Fruit fly (Drosophila melanogaster) whole organism, pupa: ENCODE results near the gene CG13924.

Experiments
- CG10348 ChIP-seq: fragments of 200-800 bp; sonication (Bioruptor generic); IDR thresholded peaks from 2 replicates; pipeline ENCODE4 v1.3.6; 2022; ENCODE audit warnings: missing biosample characterization, missing genetic modification characterization
- CG12605 ChIP-seq: fragments of 200-800 bp; sonication (Bioruptor generic); IDR thresholded peaks from 2 replicates; pipeline ENCODE4 v1.3.6; 2022; ENCODE audit warnings: missing biosample characterization, missing genetic modification characterization
- CG13204 ChIP-seq: fragments of 200-800 bp; sonication (Bioruptor generic); optimal IDR thresholded peaks from 2 replicates; lab custom pipeline; 2018; ENCODE audit warnings: missing biosample characterization, mild to moderate bottlenecking, missing genetic modification characterization, moderate library complexity
- CG32121 ChIP-seq: fragments of 200-800 bp; sonication (Bioruptor generic); IDR thresholded peaks from 2 replicates; pipeline ENCODE4 v1.3.6; 2022; ENCODE audit warnings: missing biosample characterization, missing genetic modification characterization
- CG34367 ChIP-seq: fragments of 200-800 bp; sonication (Bioruptor generic); optimal IDR thresholded peaks from 2 replicates; lab custom pipeline; 2018; ENCODE audit warnings: missing biosample characterization, mild to moderate bottlenecking, missing genetic modification characterization
- CG4496 ChIP-seq: fragments of 200-800 bp; sonication (Bioruptor generic); IDR thresholded peaks from 3 replicates; pipeline ENCODE4 v1.3.6; 2022; ENCODE audit warnings: missing biosample characterization, missing genetic modification characterization
- CG8159 ChIP-seq: fragments of 200-800 bp; sonication (Bioruptor generic); optimal IDR thresholded peaks from 3 replicates; lab custom pipeline; 2018; ENCODE audit warnings: missing biosample characterization, mild to moderate bottlenecking, missing genetic modification characterization, moderate library complexity
- CG9948 ChIP-seq: fragments of 200-800 bp; sonication (Bioruptor generic); optimal IDR thresholded peaks from 2 replicates; lab custom pipeline; 2018; ENCODE audit warnings: missing biosample characterization, mild to moderate bottlenecking, missing genetic modification characterization, moderate library complexity
- EcR ChIP-seq: fragments of 200-800 bp; sonication (Bioruptor generic); optimal IDR thresholded peaks from 3 replicates; lab custom pipeline; 2019; ENCODE audit warnings: missing biosample characterization, missing genetic modification characterization, mild to moderate bottlenecking, moderate library complexity, missing genetic modification reagents
- Ets98B ChIP-seq: fragments of 200-800 bp; sonication (Bioruptor generic); IDR thresholded peaks from 2 replicates; pipeline ENCODE4 v1.3.6; 2022; ENCODE audit warnings: missing biosample characterization, missing genetic modification characterization
- Pif1A ChIP-seq: fragments of 200-800 bp; sonication (Bioruptor generic); optimal IDR thresholded peaks from 3 replicates; lab custom pipeline; 2016; ENCODE audit warnings: missing biosample characterization, missing genetic modification characterization
- Pif1B ChIP-seq: fragments of 200-800 bp; sonication (Bioruptor generic); optimal IDR thresholded peaks from 3 replicates; lab custom pipeline; 2016; ENCODE audit warnings: missing biosample characterization, missing genetic modification characterization
- fd96Ca ChIP-seq: fragments of 200-800 bp; sonication (Bioruptor generic); IDR thresholded peaks from 3 replicates; pipeline ENCODE4 v1.3.6; 2022; ENCODE audit warnings: missing biosample characterization, missing genetic modification characterization
- gl ChIP-seq: fragments of 200-800 bp; sonication (Bioruptor generic); optimal IDR thresholded peaks from 2 replicates; lab custom pipeline; 2018; ENCODE audit warnings: missing biosample characterization, mild to moderate bottlenecking, missing genetic modification characterization

dm6 chr3L:1899616-1900015 is 29.8 kb downstream of the CG13924 start:
- no peak for TF ChIP-seq CG8159 (tag; lab: Kevin White, UChicago)
- no peak for TF ChIP-seq gl
- TF ChIP-seq CG12605 (GFP tag; lab: Robert Waterston, UW), result no peak
- no peak for TF ChIP-seq fd96Ca (GFP tag; lab: Robert Waterston, UW)
- TF ChIP-seq Pif1A (GFP tag; lab: Kevin White, UChicago), result no peak
- no peak for TF ChIP-seq CG9948 (tag; lab: Kevin White, UChicago)
- TF ChIP-seq CG13204 (GFP tag; lab: Kevin White, UChicago), result no peak
- TF ChIP-seq CG32121 (GFP tag; lab: Robert Waterston, UW), result no peak
- peak; percentile 78 for TF ChIP-seq EcR (GFP tag; lab: Kevin White, UChicago)
- no peak for TF ChIP-seq CG34367 (tag; lab: Kevin White, UChicago)
- no peak for TF ChIP-seq Pif1B (GFP tag; lab: Kevin White, UChicago)
- 0 out of 3 replicates have a peak, but pooled peaks have one; percentile 37 for TF ChIP-seq CG4496 (GFP tag; lab: Robert Waterston, UW)
- TF ChIP-seq Ets98B (GFP tag; lab: Robert Waterston, UW), result no peak
- TF ChIP-seq CG10348 (GFP tag; lab: Robert Waterston, UW), result no peak
